Worm (Caenorhabditis elegans) whole organism, L3 larva: ENCODE measurements around the gene T20D3.14.
"Not testable (repeated sequence)": the region's sequence is repeated elsewhere in the genome, so short reads cannot be mapped to it uniquely, and the experiment has no call there.

Source experiments
- ZK546.5 ChIP-seq: sonication (generic microtip); optimal IDR thresholded peaks from 2 replicates; lab custom pipeline; 2017; ENCODE audit warnings: missing biosample characterization, missing genetic modification characterization
- aly-2 ChIP-seq: fragments of 150-350 bp; optimal IDR thresholded peaks from 2 replicates; lab custom pipeline; 2014; ENCODE audit warnings: missing biosample characterization, missing genetic modification characterization
- ceh-16 ChIP-seq: sonication (generic microtip); optimal IDR thresholded peaks from 2 replicates; lab custom pipeline; 2017; ENCODE audit warnings: missing biosample characterization, missing genetic modification characterization
- ceh-82 ChIP-seq: fragments of 150-350 bp; optimal IDR thresholded peaks from 2 replicates; lab custom pipeline; 2014; ENCODE audit warnings: missing biosample characterization, missing genetic modification characterization
- ceh-9 ChIP-seq: sonication (generic microtip); optimal IDR thresholded peaks from 2 replicates; lab custom pipeline; 2018; ENCODE audit warnings: missing biosample characterization, missing genetic modification characterization
- daf-12 ChIP-seq: fragments of 150-350 bp; optimal IDR thresholded peaks from 2 replicates; lab custom pipeline; 2014; ENCODE audit warnings: missing biosample characterization, missing genetic modification reagents, missing genetic modification characterization
- egl-27 ChIP-seq: sonication (generic microtip); optimal IDR thresholded peaks from 4 replicates; lab custom pipeline; 2017; ENCODE audit warnings: missing biosample characterization, missing genetic modification reagents, missing genetic modification characterization
- egl-5 ChIP-seq: fragments of 150-350 bp; optimal IDR thresholded peaks from 2 replicates; lab custom pipeline; 2017; ENCODE audit warnings: missing biosample characterization, missing genetic modification reagents, missing genetic modification characterization, inconsistent platforms
- elt-1 ChIP-seq: fragments of 150-350 bp; optimal IDR thresholded peaks from 2 replicates; lab custom pipeline; 2014; ENCODE audit warnings: missing biosample characterization, missing genetic modification characterization
- elt-2 ChIP-seq: sonication (generic microtip); optimal IDR thresholded peaks from 2 replicates; lab custom pipeline; 2016; ENCODE audit warnings: missing genetic modification reagents, mild to moderate bottlenecking, missing genetic modification characterization, missing compliant biosample characterization
- elt-3 ChIP-seq, 3 experiments: fragments of 150-350 bp in 1 of 3; sonication (generic microtip) in 2 of 3; optimal IDR thresholded peaks; 2 replicates in 2 of 3; 4 replicates in 1 of 3; lab custom pipeline; 2014 to 2017; ENCODE audit warnings: missing biosample characterization in 3 of 3, missing genetic modification characterization in 3 of 3
- eor-1 ChIP-seq, 2 experiments: fragments of 150-350 bp; optimal IDR thresholded peaks; 2 replicates each; lab custom pipeline; 2014 to 2018; ENCODE audit warnings: missing biosample characterization in 2 of 2, missing genetic modification characterization in 2 of 2
- fkh-10 ChIP-seq: sonication (generic microtip); optimal IDR thresholded peaks from 2 replicates; lab custom pipeline; 2017; ENCODE audit warnings: missing biosample characterization, missing genetic modification reagents, missing genetic modification characterization
- fkh-2 ChIP-seq: fragments of 150-350 bp; optimal IDR thresholded peaks from 2 replicates; lab custom pipeline; 2014; ENCODE audit warnings: missing biosample characterization, missing genetic modification reagents, missing genetic modification characterization
- fos-1 ChIP-seq: fragments of 150-350 bp; optimal IDR thresholded peaks from 2 replicates; lab custom pipeline; 2014; ENCODE audit warnings: missing biosample characterization, missing genetic modification characterization
- hmg-11 ChIP-seq: sonication (generic microtip); optimal IDR thresholded peaks from 2 replicates; lab custom pipeline; 2016; ENCODE audit warnings: missing genetic modification characterization, missing compliant biosample characterization
- jun-1 ChIP-seq: fragments of 150-350 bp; optimal IDR thresholded peaks from 2 replicates; lab custom pipeline; 2014; ENCODE audit warnings: missing biosample characterization, missing genetic modification reagents, missing genetic modification characterization
- lin-39 ChIP-seq: fragments of 150-350 bp; optimal IDR thresholded peaks from 2 replicates; lab custom pipeline; 2018; ENCODE audit warnings: missing biosample characterization, missing genetic modification reagents, missing genetic modification characterization
- mdl-1 ChIP-seq: fragments of 150-350 bp; optimal IDR thresholded peaks from 2 replicates; lab custom pipeline; 2014; ENCODE audit warnings: missing biosample characterization, missing genetic modification characterization
- mml-1 ChIP-seq: fragments of 150-350 bp; sonication (generic microtip); optimal IDR thresholded peaks from 3 replicates; lab custom pipeline; 2014; ENCODE audit warnings: missing biosample characterization, missing genetic modification characterization
- nhr-11 ChIP-seq: fragments of 150-350 bp; optimal IDR thresholded peaks from 2 replicates; lab custom pipeline; 2014; ENCODE audit warnings: missing biosample characterization, missing genetic modification characterization
- nhr-23 ChIP-seq: fragments of 150-350 bp; optimal IDR thresholded peaks from 2 replicates; lab custom pipeline; 2014; ENCODE audit warnings: missing biosample characterization, missing genetic modification reagents, missing genetic modification characterization
- nhr-237 ChIP-seq: fragments of 150-350 bp; optimal IDR thresholded peaks from 2 replicates; lab custom pipeline; 2014; ENCODE audit warnings: missing biosample characterization, missing genetic modification characterization
- nhr-25 ChIP-seq: sonication (generic microtip); optimal IDR thresholded peaks from 2 replicates; lab custom pipeline; 2017; ENCODE audit warnings: missing biosample characterization, missing genetic modification characterization
- nhr-28 ChIP-seq: fragments of 150-350 bp; optimal IDR thresholded peaks from 2 replicates; lab custom pipeline; 2014; ENCODE audit warnings: missing biosample characterization, missing genetic modification characterization
- nhr-67 ChIP-seq: fragments of 150-350 bp; optimal IDR thresholded peaks from 2 replicates; lab custom pipeline; 2014; ENCODE audit warnings: missing biosample characterization, missing genetic modification characterization
- nhr-76 ChIP-seq: fragments of 150-350 bp; sonication (generic microtip); optimal IDR thresholded peaks from 5 replicates; lab custom pipeline; 2014; ENCODE audit warnings: missing biosample characterization, missing genetic modification characterization
- pha-4 ChIP-seq: fragments of 150-350 bp; optimal IDR thresholded peaks from 2 replicates; lab custom pipeline; 2014; ENCODE audit warnings: missing biosample characterization, missing genetic modification reagents, missing genetic modification characterization
- pqm-1 ChIP-seq: fragments of 150-350 bp; optimal IDR thresholded peaks from 2 replicates; lab custom pipeline; 2017; ENCODE audit warnings: missing biosample characterization, missing genetic modification characterization, inconsistent platforms
- sea-2 ChIP-seq: fragments of 150-350 bp; sonication (generic microtip); optimal IDR thresholded peaks from 4 replicates; lab custom pipeline; 2014; ENCODE audit warnings: missing biosample characterization, missing genetic modification reagents, missing genetic modification characterization
- skn-1 ChIP-seq: fragments of 150-350 bp; optimal IDR thresholded peaks from 2 replicates; lab custom pipeline; 2014; ENCODE audit warnings: missing biosample characterization, missing genetic modification characterization
- unc-39 ChIP-seq: sonication (generic microtip); optimal IDR thresholded peaks from 4 replicates; lab custom pipeline; 2017; ENCODE audit warnings: missing biosample characterization, missing genetic modification characterization
- zag-1 ChIP-seq: fragments of 150-350 bp; optimal IDR thresholded peaks from 2 replicates; lab custom pipeline; 2014; ENCODE audit warnings: missing biosample characterization, missing genetic modification characterization
- ztf-4 ChIP-seq: fragments of 150-350 bp; optimal IDR thresholded peaks from 2 replicates; lab custom pipeline; 2014; ENCODE audit warnings: missing biosample characterization, missing genetic modification characterization

The T20D3.14 gene

ce11 chrIV:9312827-9313226, 22.9 kb downstream of the T20D3.14 start, which contains the start of gene F49C12.7:
TSS of gene F49C12.7 (minus strand) at chrIV:9312927.
- not testable (repeated sequence) for TF ChIP-seq sea-2 (GFP tag; lab: Kevin White, UChicago); ZK546.5 (tag; lab: Kevin White, UChicago); nhr-237 (tag; lab: Kevin White, UChicago)

ce11 chrIV:9310935-9311566, 24.7 kb downstream of the T20D3.14 start:
- TF ChIP-seq jun-1 = peak; percentile 57
- no peak for TF ChIP-seq daf-12 (tag; lab: Kevin White, UChicago)
- no peak for TF ChIP-seq sea-2 (GFP tag; lab: Kevin White, UChicago)
- TF ChIP-seq elt-2 (tag; lab: Kevin White, UChicago) = peak; percentile 89
- TF ChIP-seq nhr-11 (tag; lab: Kevin White, UChicago) = no peak
- TF ChIP-seq fos-1 (tag; lab: Kevin White, UChicago) = no peak
- TF ChIP-seq lin-39 (tag; lab: Kevin White, UChicago) = no peak
- TF ChIP-seq aly-2 (tag; lab: Kevin White, UChicago) = no peak
- TF ChIP-seq mml-1 (tag; lab: Kevin White, UChicago) = no peak
- no peak for TF ChIP-seq ceh-9 (tag; lab: Kevin White, UChicago)
- no peak for TF ChIP-seq hmg-11 (tag; lab: Kevin White, UChicago)
- TF ChIP-seq ceh-82 (tag; lab: Kevin White, UChicago) = no peak
- TF ChIP-seq nhr-23 (tag; lab: Kevin White, UChicago) = no peak
- TF ChIP-seq nhr-25 (tag; lab: Kevin White, UChicago) = no peak
- no peak for TF ChIP-seq eor-1 (tag; optimal IDR thresholded peaks at IDR 0.05; lab: Kevin White, UChicago)
- no peak for TF ChIP-seq elt-1
- TF ChIP-seq mdl-1 (tag; lab: Kevin White, UChicago) = no peak
- no peak for TF ChIP-seq nhr-67 (tag; lab: Kevin White, UChicago)
- peak; percentile 3 for TF ChIP-seq pha-4 (tag; lab: Kevin White, UChicago)
- no peak for TF ChIP-seq elt-3 (tag; optimal IDR thresholded peaks at IDR 0.05; lab: Kevin White, UChicago)
- no peak for TF ChIP-seq egl-27 (tag; lab: Kevin White, UChicago)
- no peak for TF ChIP-seq skn-1 (tag; lab: Kevin White, UChicago)
- peak; percentile 73 for TF ChIP-seq pqm-1
- TF ChIP-seq, all 47 proteins: peak for 4

ce11 chrIV:9308975-9309374, 26.7 kb downstream of the T20D3.14 start, which contains the start of gene F49C12.6:
TSS of gene F49C12.6 (minus strand) at chrIV:9309075.
- no peak for TF ChIP-seq zag-1 (tag; lab: Kevin White, UChicago)
- TF ChIP-seq ZK546.5 (tag; lab: Kevin White, UChicago) = no peak
- TF ChIP-seq nhr-28 (tag; lab: Kevin White, UChicago) = no peak
- TF ChIP-seq ztf-4 (tag; lab: Kevin White, UChicago) = no peak
- no peak for TF ChIP-seq hmg-11 (tag; lab: Kevin White, UChicago)
- no peak for TF ChIP-seq ceh-16
- TF ChIP-seq ceh-9 (tag; lab: Kevin White, UChicago) = no peak

ce11 chrIV:9304617-9305016, 31.1 kb downstream of the T20D3.14 start, which contains the start of gene F49C12.5:
TSS of gene F49C12.5 (plus strand) at chrIV:9304917.
- TF ChIP-seq eor-1 (tag; optimal IDR thresholded peaks at IDR 0.05; lab: Kevin White, UChicago) (no peak), fos-1 (tag; lab: Kevin White, UChicago) (no peak), unc-39 (tag; lab: Kevin White, UChicago) (no peak), ceh-9 (tag; lab: Kevin White, UChicago) (no peak), lin-39 (tag; lab: Kevin White, UChicago) (no peak), ceh-16 (no peak), egl-27 (tag; lab: Kevin White, UChicago) (no peak), nhr-76 (no peak), sea-2 (GFP tag; lab: Kevin White, UChicago) (no peak), nhr-237 (tag; lab: Kevin White, UChicago) (no peak), ZK546.5 (tag; lab: Kevin White, UChicago) (no peak), fkh-10 (no peak)
- TF ChIP-seq, all 47 proteins: peak for 0

ce11 chrIV:9303994-9304393, 31.7 kb downstream of the T20D3.14 start, which contains the start of gene F49C12.4:
TSS of gene F49C12.4 (minus strand) at chrIV:9304094.
- TF ChIP-seq nhr-76 = no peak
- no peak for TF ChIP-seq egl-5
- TF ChIP-seq nhr-25 (tag; lab: Kevin White, UChicago) = no peak
- TF ChIP-seq eor-1 (tag; optimal IDR thresholded peaks at IDR 0.05; lab: Kevin White, UChicago) = no peak
- no peak for TF ChIP-seq fkh-2
- TF ChIP-seq, all 47 proteins: peak for 0
